Fruit fly (Drosophila melanogaster): ENCODE data around the gene Ada.

Gene Ada

dm6 chr3R:9019689-9020138 lies 45.3 kb upstream of the Ada start, which contains the start of gene tgo (continued):
- TF ChIP-seq Xbp1 (GFP tag; optimal IDR thresholded peaks at IDR 0.05), result no peak
- TF ChIP-seq wek (GFP tag; optimal IDR thresholded peaks at IDR 0.05), result no peak
- peak; percentile 46 for TF ChIP-seq nerfin-1 (tag; optimal IDR thresholded peaks at IDR 0.05)
- TF ChIP-seq schlank (tag; optimal IDR thresholded peaks at IDR 0.05), result no peak
- TF ChIP-seq CG4854 (GFP tag; optimal IDR thresholded peaks at IDR 0.05), result no peak
- no peak for TF ChIP-seq CG2875 (GFP tag; optimal IDR thresholded peaks at IDR 0.05)
- no peak for TF ChIP-seq D19A (tag; optimal IDR thresholded peaks at IDR 0.05)
- TF ChIP-seq pb (GFP tag; optimal IDR thresholded peaks at IDR 0.05), result no peak
- TF ChIP-seq Abd-B (GFP tag; optimal IDR thresholded peaks at IDR 0.05), result peak; percentile 21
- TF ChIP-seq CG2202 (tag; optimal IDR thresholded peaks at IDR 0.05), result no peak
- no peak for TF ChIP-seq CG17612 (GFP tag; IDR thresholded peaks at IDR 0.05)
- TF ChIP-seq zen2 (GFP tag; IDR thresholded peaks at IDR 0.05; ENCODE audit: partially characterized antibody), result no peak
- TF ChIP-seq nau (GFP tag; optimal IDR thresholded peaks at IDR 0.05), result no peak
- no peak for TF ChIP-seq NC2β (GFP tag; optimal IDR thresholded peaks at IDR 0.05)
- peak; percentile 52 for TF ChIP-seq CoRest (tag; optimal IDR thresholded peaks at IDR 0.05)
- no peak for TF ChIP-seq Dip2 (GFP tag; IDR thresholded peaks at IDR 0.05)
- TF ChIP-seq gce (GFP tag; IDR thresholded peaks at IDR 0.05), result no peak
- no peak for TF ChIP-seq peb (GFP tag; IDR thresholded peaks at IDR 0.05)
- TF ChIP-seq dati (GFP tag; IDR thresholded peaks at IDR 0.05), result no peak
- TF ChIP-seq CG14050 (GFP tag; IDR thresholded peaks at IDR 0.05), result no peak
- no peak for TF ChIP-seq bigmax (GFP tag; optimal IDR thresholded peaks at IDR 0.05)
- TF ChIP-seq chn (GFP tag; optimal IDR thresholded peaks at IDR 0.05), result no peak
- no peak for TF ChIP-seq tgo (GFP tag; IDR thresholded peaks at IDR 0.05)
- no peak for TF ChIP-seq Mes4 (GFP tag; optimal IDR thresholded peaks at IDR 0.05)
- TF ChIP-seq h (optimal IDR thresholded peaks at IDR 0.05), result no peak
- no peak for TF ChIP-seq mam (GFP tag; optimal IDR thresholded peaks at IDR 0.05)
- TF ChIP-seq CG2199 (GFP tag; IDR thresholded peaks at IDR 0.05), result no peak
- TF ChIP-seq ham (GFP tag; IDR thresholded peaks at IDR 0.05), result no peak
- no peak for TF ChIP-seq CG10979 (tag; optimal IDR thresholded peaks at IDR 0.05)
- no peak for TF ChIP-seq ems (GFP tag; optimal IDR thresholded peaks at IDR 0.05)
- TF ChIP-seq Gug (GFP tag; IDR thresholded peaks at IDR 0.05), result no peak
- no peak for TF ChIP-seq Lpt (GFP tag; optimal IDR thresholded peaks at IDR 0.05)
- no peak for TF ChIP-seq CG6765 (GFP tag; optimal IDR thresholded peaks at IDR 0.05)
- no peak for TF ChIP-seq CG3995 (GFP tag; optimal IDR thresholded peaks at IDR 0.05)
- no peak for TF ChIP-seq CG6254 (GFP tag; optimal IDR thresholded peaks at IDR 0.05)
- TF ChIP-seq CrebB (tag; optimal IDR thresholded peaks at IDR 0.05), result peak; percentile 13
- TF ChIP-seq Six4 (GFP tag; optimal IDR thresholded peaks at IDR 0.05), result no peak
- no peak for TF ChIP-seq CG9817 (tag; optimal IDR thresholded peaks at IDR 0.05)
- TF ChIP-seq CG10274 (GFP tag; optimal IDR thresholded peaks at IDR 0.05), result no peak
- no peak for TF ChIP-seq Poxn (GFP tag; IDR thresholded peaks at IDR 0.05)
- no peak for TF ChIP-seq repo (GFP tag; optimal IDR thresholded peaks at IDR 0.05)
- no peak for TF ChIP-seq fu2 (GFP tag; optimal IDR thresholded peaks at IDR 0.05)
- TF ChIP-seq Aef1 (GFP tag; IDR thresholded peaks at IDR 0.05), result no peak
- TF ChIP-seq p53 (GFP tag; optimal IDR thresholded peaks at IDR 0.05), result no peak
- no peak for TF ChIP-seq CG10565 (GFP tag; optimal IDR thresholded peaks at IDR 0.05)
- TF ChIP-seq ftz-f1 (GFP tag; optimal IDR thresholded peaks at IDR 0.05), result no peak
- TF ChIP-seq CG17912 (GFP tag; optimal IDR thresholded peaks at IDR 0.05), result no peak
- TF ChIP-seq salm (tag; optimal IDR thresholded peaks at IDR 0.05), result no peak
- no peak for TF ChIP-seq Vsx1 (GFP tag; optimal IDR thresholded peaks at IDR 0.05)
- no peak for TF ChIP-seq NK7.1 (GFP tag; optimal IDR thresholded peaks at IDR 0.05)
- no peak for TF ChIP-seq CG14667 (GFP tag; IDR thresholded peaks at IDR 0.05)
- TF ChIP-seq CG1603 (tag; optimal IDR thresholded peaks at IDR 0.05), result peak; percentile 82
- peak; percentile 78 for TF ChIP-seq CG17186 (GFP tag; optimal IDR thresholded peaks at IDR 0.05)
